Fruit fly (Drosophila melanogaster): ENCODE results near the gene alph.
A peak's percentile ranks its signal among the peaks of the same experiment; 100 is the strongest.

alph gene

dm6 chr3R:29617197-29617596 lies 25.6 kb downstream of the alph start (continued):
- TF ChIP-seq CG9139 (GFP tag; optimal IDR thresholded peaks at IDR 0.05): no peak
- TF ChIP-seq cyc (GFP tag; optimal IDR thresholded peaks at IDR 0.05): no peak
- TF ChIP-seq svp (GFP tag): no peak
- TF ChIP-seq Smox (GFP tag; optimal IDR thresholded peaks at IDR 0.05): peak; percentile 30
- TF ChIP-seq Gug (GFP tag; IDR thresholded peaks at IDR 0.05): no peak
- no peak for TF ChIP-seq vri (GFP tag; optimal IDR thresholded peaks at IDR 0.05)
- no peak for TF ChIP-seq Eip93F (GFP tag; optimal IDR thresholded peaks at IDR 0.05)
- TF ChIP-seq CG3032 (tag; optimal IDR thresholded peaks at IDR 0.05): peak; percentile 52

DNA sequence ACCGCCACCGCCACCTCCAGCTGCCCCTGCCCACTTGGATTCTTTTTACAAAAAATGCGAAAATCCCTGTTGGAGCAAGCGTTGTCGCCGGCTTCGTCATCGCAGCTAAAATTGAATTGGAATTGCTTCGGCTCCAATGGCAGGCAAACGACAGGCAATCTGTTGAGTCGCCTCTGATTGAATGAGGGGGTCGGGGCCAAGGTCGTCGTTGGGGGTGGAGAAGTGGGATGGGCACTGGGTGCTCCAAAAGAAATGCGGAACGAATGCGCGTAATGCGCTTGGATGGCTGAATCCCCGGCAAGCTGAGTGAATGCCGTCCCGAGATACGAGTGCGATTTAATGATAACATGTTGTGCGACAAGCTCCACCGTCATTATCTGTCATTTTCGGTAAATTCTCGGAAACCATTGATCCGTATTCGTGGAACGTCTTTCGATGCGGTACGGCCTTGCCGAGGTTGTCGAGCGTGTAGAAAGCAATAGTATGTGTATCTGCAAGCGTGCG lies 26.1 kb downstream of the alph start:
- TF ChIP-seq svp (GFP tag) (peak; percentile 96), Lpt (GFP tag; optimal IDR thresholded peaks at IDR 0.05) (no peak), CG11902 (GFP tag; optimal IDR thresholded peaks at IDR 0.05) (no peak)

- TF ChIP-seq CG16779 (tag; optimal IDR thresholded peaks at IDR 0.05): peak; percentile 94
- peak; percentile 90 for TF ChIP-seq pdm3 (GFP tag; optimal IDR thresholded peaks at IDR 0.05)
- TF ChIP-seq Hr4 (GFP tag; optimal IDR thresholded peaks at IDR 0.05): peak; percentile 92
- peak; percentile 92 for TF ChIP-seq Blimp-1 (GFP tag; optimal IDR thresholded peaks at IDR 0.05)
- TF ChIP-seq CG8632 (GFP tag; optimal IDR thresholded peaks at IDR 0.05): peak; percentile 98
- peak; percentile 93 for TF ChIP-seq dac (GFP tag; optimal IDR thresholded peaks at IDR 0.05)
- TF ChIP-seq CG31627 (GFP tag; optimal IDR thresholded peaks at IDR 0.05): peak; percentile 91
- TF ChIP-seq CG6854 (GFP tag; optimal IDR thresholded peaks at IDR 0.05): peak; percentile 97
- peak; percentile 91 for TF ChIP-seq Smox (GFP tag; optimal IDR thresholded peaks at IDR 0.05)
- peak; percentile 93 for TF ChIP-seq CG1621 (tag; optimal IDR thresholded peaks at IDR 0.05)
- peak; percentile 93 for TF ChIP-seq CG4318 (GFP tag; optimal IDR thresholded peaks at IDR 0.05)
- TF ChIP-seq CG6792 (GFP tag; optimal IDR thresholded peaks at IDR 0.05): peak; percentile 97
- peak; percentile 97 for TF ChIP-seq Eip78C (GFP tag)
- TF ChIP-seq Hr39 (GFP tag; optimal IDR thresholded peaks at IDR 0.05): peak; percentile 91
- TF ChIP-seq topi (GFP tag; optimal IDR thresholded peaks at IDR 0.05): peak; percentile 95
- TF ChIP-seq CG10631 (GFP tag; optimal IDR thresholded peaks at IDR 0.05): peak; percentile 98
- peak; percentile 98 for TF ChIP-seq achi (GFP tag; optimal IDR thresholded peaks at IDR 0.05)
- peak; percentile 94 for TF ChIP-seq CG7368 (GFP tag; optimal IDR thresholded peaks at IDR 0.05)
- TF ChIP-seq Sox15 (GFP tag; optimal IDR thresholded peaks at IDR 0.05): peak; percentile 93
- TF ChIP-seq eg (GFP tag; IDR thresholded peaks at IDR 0.05): peak; percentile 99
- peak; percentile 95 for TF ChIP-seq lz (GFP tag; optimal IDR thresholded peaks at IDR 0.05)
- TF ChIP-seq CG9139 (GFP tag; optimal IDR thresholded peaks at IDR 0.05): peak; percentile 95
- peak; percentile 96 for TF ChIP-seq esn (GFP tag; optimal IDR thresholded peaks at IDR 0.05)
- TF ChIP-seq vri (GFP tag; optimal IDR thresholded peaks at IDR 0.05): peak; percentile 86
- TF ChIP-seq fd85E (GFP tag; optimal IDR thresholded peaks at IDR 0.05): peak; percentile 89
- TF ChIP-seq svp (GFP tag): peak; percentile 97
- peak; percentile 88 for TF ChIP-seq fkh (GFP tag; optimal IDR thresholded peaks at IDR 0.05)
- TF ChIP-seq CG3032 (tag; optimal IDR thresholded peaks at IDR 0.05): peak; percentile 98
- TF ChIP-seq ss (GFP tag; optimal IDR thresholded peaks at IDR 0.05): peak; percentile 91 to 97
- peak; percentile 92 for TF ChIP-seq Eip75B (GFP tag; optimal IDR thresholded peaks at IDR 0.05)
- peak; percentile 96 for TF ChIP-seq CG8319 (GFP tag; optimal IDR thresholded peaks at IDR 0.05)
- peak; percentile 93 for TF ChIP-seq Sox14 (GFP tag; optimal IDR thresholded peaks at IDR 0.05)
- peak; percentile 96 for TF ChIP-seq dsx (GFP tag; optimal IDR thresholded peaks at IDR 0.05; ENCODE audit: poor library complexity, severe bottlenecking)
- TF ChIP-seq Ets96B (tag; optimal IDR thresholded peaks at IDR 0.05): peak; percentile 98
- TF ChIP-seq CG32006 (GFP tag; optimal IDR thresholded peaks at IDR 0.05): peak; percentile 97
- TF ChIP-seq CG8119 (GFP tag; IDR thresholded peaks at IDR 0.05): peak; percentile 98
- peak; percentile 96 for TF ChIP-seq net (GFP tag; optimal IDR thresholded peaks at IDR 0.05)
- TF ChIP-seq salr (GFP tag; optimal IDR thresholded peaks at IDR 0.05): peak; percentile 84 to 96
- peak; percentile 92 for TF ChIP-seq fd59A (GFP tag; optimal IDR thresholded peaks at IDR 0.05)
- peak; percentile 98 for TF ChIP-seq CG34406 (GFP tag; optimal IDR thresholded peaks at IDR 0.05)
- peak; percentile 99 for TF ChIP-seq CG6163 (GFP tag; IDR thresholded peaks at IDR 0.05)
Observed at dm6 chr3R:29618515-29619157, 27.0 kb downstream of the alph start, which contains the start of gene CG1907. Gene CG1907, plus strand, starts transcription at chr3R:29619065.

All from whole organism, prepupa.